Fruit fly (Drosophila melanogaster) whole organism, prepupa: ENCODE measurements around the gene CG7130.

Source experiments
- Blimp-1 ChIP-seq: fragments of 200-800 bp; sonication (Bioruptor generic); optimal IDR thresholded peaks from 3 replicates; lab custom pipeline; 2017; ENCODE audit warnings: missing biosample characterization, missing genetic modification characterization, mild to moderate bottlenecking, moderate library complexity, missing genetic modification reagents
- CG11294 ChIP-seq: fragments of 200-800 bp; sonication (Bioruptor generic); IDR thresholded peaks from 2 replicates; pipeline ENCODE4 v1.3.6; 2022; ENCODE audit warnings: missing biosample characterization, missing genetic modification characterization
- CG31627 ChIP-seq: fragments of 200-800 bp; sonication (Bioruptor generic); optimal IDR thresholded peaks from 3 replicates; lab custom pipeline; 2016; ENCODE audit warnings: missing biosample characterization, missing genetic modification characterization
- CG32006 ChIP-seq: fragments of 200-800 bp; sonication (Bioruptor generic); optimal IDR thresholded peaks from 3 replicates; lab custom pipeline; 2017; ENCODE audit warnings: missing biosample characterization, mild to moderate bottlenecking, missing genetic modification characterization
- CG3919 ChIP-seq: fragments of 200-800 bp; sonication (Bioruptor generic); optimal IDR thresholded peaks from 3 replicates; lab custom pipeline; 2016; ENCODE audit warnings: missing biosample characterization, missing genetic modification characterization
- CG6854 ChIP-seq: fragments of 200-800 bp; sonication (Bioruptor generic); optimal IDR thresholded peaks from 2 replicates; lab custom pipeline; 2017; ENCODE audit warnings: missing biosample characterization, mild to moderate bottlenecking, missing genetic modification characterization
- CG8632 ChIP-seq: fragments of 200-800 bp; sonication (Bioruptor generic); optimal IDR thresholded peaks from 3 replicates; lab custom pipeline; 2016; ENCODE audit warnings: missing biosample characterization, missing genetic modification characterization
- Eip78C ChIP-seq: fragments of 200-800 bp; sonication (Bioruptor generic); peaks from one replicate; lab custom pipeline; 2016; ENCODE audit warnings: missing biosample characterization, missing genetic modification characterization
- Ets21C ChIP-seq: fragments of 200-800 bp; sonication (Bioruptor generic); optimal IDR thresholded peaks from 3 replicates; lab custom pipeline; 2016; ENCODE audit warnings: missing biosample characterization, missing genetic modification characterization
- Met ChIP-seq: fragments of 200-800 bp; sonication (Bioruptor generic); optimal IDR thresholded peaks from 3 replicates; lab custom pipeline; 2016; ENCODE audit warnings: missing biosample characterization, missing genetic modification characterization
- Sox102F ChIP-seq: fragments of 200-800 bp; sonication (Bioruptor generic); optimal IDR thresholded peaks from 2 replicates; lab custom pipeline; 2016; ENCODE audit warnings: missing biosample characterization, mild to moderate bottlenecking, missing genetic modification characterization
- esn ChIP-seq: fragments of 200-800 bp; sonication (Bioruptor generic); optimal IDR thresholded peaks from 2 replicates; lab custom pipeline; 2016; ENCODE audit warnings: missing biosample characterization, mild to moderate bottlenecking, missing genetic modification characterization, moderate library complexity
- vri ChIP-seq: fragments of 200-800 bp; sonication (Bioruptor generic); optimal IDR thresholded peaks from 3 replicates; lab custom pipeline; 2016; ENCODE audit warnings: missing biosample characterization, mild to moderate bottlenecking, missing genetic modification characterization

DNA sequence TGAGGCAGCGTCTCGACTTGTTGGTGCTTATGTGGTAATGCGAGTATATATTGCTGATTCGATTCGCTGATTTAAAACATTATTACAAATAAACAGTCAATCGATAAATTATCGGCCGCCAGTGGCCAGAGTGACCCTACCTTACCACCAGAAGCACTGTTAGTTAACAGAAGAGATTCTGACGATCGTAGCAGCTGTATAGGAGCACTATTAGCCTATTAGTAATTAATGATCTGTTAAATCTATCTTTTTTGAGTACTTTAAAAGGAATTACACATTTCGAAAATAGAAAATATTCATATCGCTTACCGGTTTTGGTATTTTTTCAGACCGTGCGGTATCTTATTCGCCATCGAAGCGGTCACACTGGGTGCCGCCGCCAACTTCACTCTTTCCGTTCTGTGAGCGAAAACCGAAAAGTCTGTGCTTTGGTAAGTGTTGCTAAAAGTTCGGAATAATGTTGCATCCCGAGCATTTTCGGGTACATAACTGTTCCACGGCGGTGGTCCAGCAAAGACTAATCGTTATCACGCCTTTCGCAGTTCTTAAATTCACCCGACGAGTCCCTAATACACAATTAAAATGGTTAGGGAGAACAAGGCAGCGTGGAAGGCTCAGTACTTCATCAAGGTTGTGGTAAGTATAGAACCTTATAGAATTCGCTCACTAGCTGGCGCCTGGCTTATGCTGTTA, at the start of gene CG7130, which contains the start of gene RpLP0:
- TF ChIP-seq Sox102F (GFP tag; lab: Kevin White, UChicago) (peak; percentile 86), Blimp-1 (GFP tag; lab: Kevin White, UChicago) (peak; percentile 76), CG3919 (GFP tag; lab: Kevin White, UChicago) (peak; percentile 92), vri (GFP tag; lab: Kevin White, UChicago) (peak; percentile 89), CG8632 (GFP tag; lab: Kevin White, UChicago) (peak; percentile 73), Ets21C (GFP tag; lab: Kevin White, UChicago) (peak; percentile 32), CG32006 (GFP tag; lab: Kevin White, UChicago) (peak; percentile 61), esn (peak; percentile 91), CG6854 (GFP tag; lab: Kevin White, UChicago) (peak; percentile 94), CG11294 (GFP tag; lab: Robert Waterston, UW) (no peak), CG31627 (GFP tag; lab: Kevin White, UChicago) (peak; percentile 85), Met (GFP tag; lab: Kevin White, UChicago) (peak; percentile 90), Eip78C (GFP tag; lab: Kevin White, UChicago) (peak; percentile 95)
